Fruit fly (Drosophila melanogaster) whole organism, embryonic: ENCODE data around the gene CG14971.

Source experiments
- Blimp-1 ChIP-seq: fragments of 200-800 bp; sonication (Bioruptor generic); optimal IDR thresholded peaks from 3 replicates; lab custom pipeline; 2018; ENCODE audit warnings: missing biosample characterization, missing genetic modification characterization, mild to moderate bottlenecking, moderate library complexity, missing genetic modification reagents
- CG10321 ChIP-seq: fragments of 200-800 bp; sonication (Bioruptor generic); IDR thresholded peaks from 2 replicates; pipeline ENCODE4 v1.3.6; 2022; ENCODE audit warnings: missing biosample characterization, missing genetic modification characterization
- CG10543 ChIP-seq: fragments of 200-800 bp; sonication (Bioruptor generic); optimal IDR thresholded peaks from 3 replicates; lab custom pipeline; 2017; ENCODE audit warnings: missing biosample characterization, mild to moderate bottlenecking, missing genetic modification characterization, moderate library complexity
- CG12391 ChIP-seq: fragments of 200-800 bp; sonication (Bioruptor generic); optimal IDR thresholded peaks from 3 replicates; lab custom pipeline; 2018; ENCODE audit warnings: missing biosample characterization, mild to moderate bottlenecking, missing genetic modification characterization, moderate library complexity
- CG12769 ChIP-seq: fragments of 200-800 bp; sonication (Bioruptor generic); optimal IDR thresholded peaks from 2 replicates; lab custom pipeline; 2019; ENCODE audit warnings: missing biosample characterization, mild to moderate bottlenecking, missing genetic modification characterization, moderate library complexity
- CG13296 ChIP-seq: fragments of 200-800 bp; sonication (Bioruptor generic); optimal IDR thresholded peaks from 3 replicates; lab custom pipeline; 2018; ENCODE audit warnings: missing biosample characterization, mild to moderate bottlenecking, missing genetic modification characterization
- CG13775 ChIP-seq: fragments of 200-800 bp; sonication (Bioruptor generic); optimal IDR thresholded peaks from 3 replicates; lab custom pipeline; 2017; ENCODE audit warnings: missing biosample characterization, mild to moderate bottlenecking, missing genetic modification characterization
- CG15269 ChIP-seq: fragments of 200-800 bp; sonication (Bioruptor generic); optimal IDR thresholded peaks from 2 replicates; lab custom pipeline; 2018; ENCODE audit warnings: missing biosample characterization, mild to moderate bottlenecking, missing genetic modification characterization, moderate library complexity
- CG15514 ChIP-seq: fragments of 200-800 bp; sonication (Bioruptor generic); optimal IDR thresholded peaks from 3 replicates; lab custom pipeline; 2017; ENCODE audit warnings: missing biosample characterization, missing genetic modification characterization, mild to moderate bottlenecking, moderate library complexity, missing genetic modification reagents
- CG17802 ChIP-seq: fragments of 200-800 bp; sonication (Bioruptor generic); optimal IDR thresholded peaks from 2 replicates; lab custom pipeline; 2018; ENCODE audit warnings: missing biosample characterization, mild to moderate bottlenecking, missing genetic modification characterization, moderate library complexity
- CG18011 ChIP-seq: fragments of 200-800 bp; sonication (Bioruptor generic); optimal IDR thresholded peaks from 2 replicates; lab custom pipeline; 2017; ENCODE audit warnings: missing biosample characterization, missing genetic modification characterization, mild to moderate bottlenecking, moderate library complexity, missing genotype
- CG18599 ChIP-seq: fragments of 200-800 bp; sonication (Bioruptor generic); optimal IDR thresholded peaks from 3 replicates; lab custom pipeline; 2017; ENCODE audit warnings: missing biosample characterization, missing genetic modification characterization, mild to moderate bottlenecking, moderate library complexity, missing genetic modification reagents
- CG2712 ChIP-seq: fragments of 200-800 bp; optimal IDR thresholded peaks from 3 replicates; lab custom pipeline; 2019; ENCODE audit warnings: missing biosample characterization, mild to moderate bottlenecking, missing genetic modification characterization, moderate library complexity
- CG3281 ChIP-seq: fragments of 200-800 bp; sonication (Bioruptor generic); optimal IDR thresholded peaks from 3 replicates; lab custom pipeline; 2017; ENCODE audit warnings: missing biosample characterization, mild to moderate bottlenecking, missing genetic modification characterization
- CG3838 ChIP-seq: fragments of 200-800 bp; sonication (Bioruptor generic); optimal IDR thresholded peaks from 3 replicates; lab custom pipeline; 2016; ENCODE audit warnings: missing biosample characterization, missing genetic modification characterization
- CG42726 ChIP-seq: fragments of 200-800 bp; sonication (Bioruptor generic); IDR thresholded peaks from 2 replicates; pipeline ENCODE4 v1.3.6; 2022; ENCODE audit warnings: missing biosample characterization, missing genetic modification characterization; ENCODE audit not compliant: partially characterized antibody
- CG4360 ChIP-seq: fragments of 200-800 bp; sonication (Bioruptor generic); IDR thresholded peaks from 2 replicates; pipeline ENCODE4 v1.3.6; 2022; ENCODE audit warnings: missing biosample characterization, missing genetic modification characterization
- CG9215 ChIP-seq: fragments of 200-800 bp; sonication (Bioruptor generic); IDR thresholded peaks from 2 replicates; pipeline ENCODE4 v1.3.6; 2022; ENCODE audit warnings: missing biosample characterization, missing genetic modification characterization
- CTCF ChIP-seq: fragments of 200-800 bp; sonication (Bioruptor generic); optimal IDR thresholded peaks from 2 replicates; lab custom pipeline; 2017; ENCODE audit warnings: missing biosample characterization, mild to moderate bottlenecking, missing genetic modification characterization, moderate library complexity
- ERR ChIP-seq: fragments of 200-800 bp; sonication (Bioruptor generic); optimal IDR thresholded peaks from 2 replicates; lab custom pipeline; 2016; ENCODE audit warnings: missing biosample characterization, missing genetic modification characterization
- Hey ChIP-seq: fragments of 200-800 bp; sonication (Bioruptor generic); optimal IDR thresholded peaks from 3 replicates; lab custom pipeline; 2018; ENCODE audit warnings: missing biosample characterization, mild to moderate bottlenecking, missing genetic modification characterization
- Jarid2 ChIP-seq: fragments of 200-800 bp; sonication (Bioruptor generic); optimal IDR thresholded peaks from 3 replicates; lab custom pipeline; 2017; ENCODE audit warnings: mild to moderate bottlenecking, missing biosample characterization, missing genetic modification reagents, missing genetic modification characterization
- Max ChIP-seq: fragments of 200-800 bp; sonication (Bioruptor generic); optimal IDR thresholded peaks from 2 replicates; lab custom pipeline; 2016; ENCODE audit warnings: missing biosample characterization, mild to moderate bottlenecking, missing genetic modification characterization
- Meics ChIP-seq: fragments of 200-800 bp; sonication (Bioruptor generic); optimal IDR thresholded peaks from 2 replicates; lab custom pipeline; 2017; ENCODE audit warnings: missing biosample characterization, mild to moderate bottlenecking, missing genetic modification characterization
- NfI ChIP-seq: fragments of 200-800 bp; sonication (Bioruptor generic); optimal IDR thresholded peaks from 3 replicates; lab custom pipeline; 2018; ENCODE audit warnings: missing biosample characterization, mild to moderate bottlenecking, missing genetic modification characterization, moderate library complexity
- Xbp1 ChIP-seq: fragments of 200-800 bp; sonication (Bioruptor generic); optimal IDR thresholded peaks from 3 replicates; lab custom pipeline; 2016; ENCODE audit warnings: missing biosample characterization, mild to moderate bottlenecking, missing genetic modification characterization
- aop ChIP-seq: fragments of 200-800 bp; sonication (Bioruptor generic); IDR thresholded peaks from 2 replicates; pipeline ENCODE4 v1.3.6; 2022; ENCODE audit warnings: missing biosample characterization, missing genetic modification characterization
- chif ChIP-seq, 2 experiments: fragments of 200-800 bp; sonication (Bioruptor generic); optimal IDR thresholded peaks; 3 replicates each; lab custom pipeline; 2016; ENCODE audit warnings: missing biosample characterization in 2 of 2, missing genetic modification characterization in 2 of 2
- ci ChIP-seq: fragments of 200-800 bp; sonication (Bioruptor generic); IDR thresholded peaks from 3 replicates; pipeline ENCODE4 v1.3.6; 2022; ENCODE audit warnings: missing biosample characterization, missing genetic modification characterization
- corto ChIP-seq: fragments of 200-800 bp; sonication (Bioruptor generic); optimal IDR thresholded peaks from 2 replicates; lab custom pipeline; 2016; ENCODE audit warnings: missing biosample characterization, mild to moderate bottlenecking, missing genetic modification characterization, moderate library complexity
- dimm ChIP-seq: fragments of 200-800 bp; sonication (Bioruptor generic); IDR thresholded peaks from 2 replicates; pipeline ENCODE4 v1.3.6; 2022; ENCODE audit warnings: missing biosample characterization, missing genetic modification characterization
- exex ChIP-seq: fragments of 200-800 bp; sonication (Bioruptor generic); optimal IDR thresholded peaks from 4 replicates; lab custom pipeline; 2018; ENCODE audit warnings: missing biosample characterization, mild to moderate bottlenecking, missing genetic modification characterization, moderate library complexity
- grn ChIP-seq: fragments of 200-800 bp; sonication (Bioruptor generic); optimal IDR thresholded peaks from 3 replicates; lab custom pipeline; 2017; ENCODE audit warnings: missing biosample characterization, missing genetic modification characterization
- lab ChIP-seq: fragments of 200-800 bp; sonication (Bioruptor generic); optimal IDR thresholded peaks from 3 replicates; lab custom pipeline; 2017; ENCODE audit warnings: missing biosample characterization, missing genetic modification characterization, mild to moderate bottlenecking, moderate library complexity, missing genetic modification reagents
- lov ChIP-seq, 2 experiments: fragments of 200-800 bp in 1 of 2; fragments of >200 bp in 1 of 2; sonication (Bioruptor generic) in 1 of 2; IDR thresholded peaks in 1 of 2; optimal IDR thresholded peaks in 1 of 2; 2 replicates in 1 of 2; 3 replicates in 1 of 2; pipeline versions ENCODE4 v1.3.6 to Lab custom; 2017 to 2022; ENCODE audit warnings: missing biosample characterization in 1 of 2, missing genetic modification characterization in 1 of 2
- mam ChIP-seq: fragments of 200-800 bp; sonication (Bioruptor generic); optimal IDR thresholded peaks from 3 replicates; lab custom pipeline; 2016; ENCODE audit warnings: missing biosample characterization, missing genetic modification characterization
- mirr ChIP-seq: fragments of 200-800 bp; sonication (Bioruptor generic); optimal IDR thresholded peaks from 3 replicates; lab custom pipeline; 2018; ENCODE audit warnings: missing biosample characterization, mild to moderate bottlenecking, missing genetic modification characterization
- prd ChIP-seq, 3 experiments: fragments of >200 bp in 2 of 3; fragments of 200-800 bp in 1 of 3; sonication (Bioruptor generic) in 1 of 3; optimal IDR thresholded peaks in 2 of 3; IDR thresholded peaks in 1 of 3; 2 replicates in 2 of 3; 3 replicates in 1 of 3; pipeline versions ENCODE4 v1.3.6 to Lab custom; 2017 to 2022; ENCODE audit warnings: missing biosample characterization in 1 of 3, missing genetic modification characterization in 1 of 3
- schlank ChIP-seq: fragments of 200-800 bp; sonication (Bioruptor generic); optimal IDR thresholded peaks from 2 replicates; lab custom pipeline; 2018; ENCODE audit warnings: missing biosample characterization, mild to moderate bottlenecking, missing genetic modification characterization
- sd ChIP-seq: fragments of 200-800 bp; sonication (Bioruptor generic); optimal IDR thresholded peaks from 3 replicates; lab custom pipeline; 2018; ENCODE audit warnings: missing biosample characterization, mild to moderate bottlenecking, missing genetic modification characterization, moderate library complexity
- sens ChIP-seq: fragments of 200-800 bp; sonication (Bioruptor generic); peaks from one replicate; lab custom pipeline; 2016; ENCODE audit warnings: missing biosample characterization, missing genetic modification characterization
- sug ChIP-seq: fragments of 200-800 bp; optimal IDR thresholded peaks from 2 replicates; lab custom pipeline; 2019; ENCODE audit warnings: missing biosample characterization, mild to moderate bottlenecking, missing genetic modification characterization, moderate library complexity
- twi ChIP-seq: fragments of 200-800 bp; optimal IDR thresholded peaks from 2 replicates; lab custom pipeline; 2019; ENCODE audit warnings: missing biosample characterization, mild to moderate bottlenecking, missing genetic modification characterization, moderate library complexity
- tx ChIP-seq: fragments of 200-800 bp; sonication (Bioruptor generic); optimal IDR thresholded peaks from 2 replicates; lab custom pipeline; 2016; ENCODE audit warnings: missing biosample characterization, missing genetic modification characterization
- vnd ChIP-seq: fragments of 200-800 bp; sonication (Bioruptor generic); IDR thresholded peaks from 3 replicates; pipeline ENCODE4 v1.3.6; 2022; ENCODE audit warnings: missing biosample characterization, missing genetic modification characterization; ENCODE audit not compliant: partially characterized antibody

Gene CG14971

DNA sequence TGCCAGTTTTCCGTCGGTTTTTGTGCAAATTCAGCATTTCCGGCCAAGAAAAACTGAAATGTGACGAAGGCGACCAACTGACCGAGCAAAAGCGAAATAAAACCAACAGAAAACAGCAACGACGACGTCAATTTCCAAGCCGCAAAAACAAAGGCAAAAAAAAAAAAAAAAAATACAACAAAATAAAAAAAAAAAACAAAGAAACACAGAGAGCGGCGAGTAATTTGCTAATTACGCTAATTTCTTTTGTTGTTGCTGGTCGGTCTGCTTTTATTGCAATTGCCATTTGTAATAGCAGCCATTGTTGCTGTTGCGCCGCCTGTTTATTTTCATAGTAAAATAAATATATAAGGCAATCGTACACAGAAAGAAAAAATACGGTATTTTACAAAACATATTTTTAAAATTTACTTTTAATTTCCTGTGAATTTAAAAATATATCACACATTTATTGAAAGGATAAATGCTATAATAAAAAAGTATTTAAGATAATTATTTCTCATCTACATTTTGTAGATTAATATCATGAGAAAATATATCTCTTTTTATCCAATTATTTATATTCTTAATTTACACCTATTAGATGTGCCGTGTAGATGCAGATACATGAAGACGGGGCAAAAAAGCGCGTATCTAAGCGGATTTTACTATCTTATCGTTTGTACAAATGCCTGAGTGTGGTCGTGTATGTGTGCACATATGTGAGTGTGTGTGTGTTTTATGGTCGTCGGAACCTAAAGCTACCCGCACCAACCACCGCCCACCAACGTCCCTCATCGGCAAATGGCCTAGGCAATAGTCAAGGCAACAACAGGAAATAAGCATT is 34.1 kb downstream of the CG14971 start (continued):
- peak; percentile 34 for TF ChIP-seq Xbp1
- TF ChIP-seq CG15514 (GFP tag; lab: Kevin White, UChicago): no peak
- peak; percentile 46 for TF ChIP-seq CG12769 (tag; lab: Kevin White, UChicago)
- no peak for TF ChIP-seq CTCF (GFP tag; lab: Kevin White, UChicago)
- no peak for TF ChIP-seq mam (GFP tag; lab: Kevin White, UChicago)
- TF ChIP-seq CG3281 (GFP tag; lab: Kevin White, UChicago): peak; percentile 40

DNA sequence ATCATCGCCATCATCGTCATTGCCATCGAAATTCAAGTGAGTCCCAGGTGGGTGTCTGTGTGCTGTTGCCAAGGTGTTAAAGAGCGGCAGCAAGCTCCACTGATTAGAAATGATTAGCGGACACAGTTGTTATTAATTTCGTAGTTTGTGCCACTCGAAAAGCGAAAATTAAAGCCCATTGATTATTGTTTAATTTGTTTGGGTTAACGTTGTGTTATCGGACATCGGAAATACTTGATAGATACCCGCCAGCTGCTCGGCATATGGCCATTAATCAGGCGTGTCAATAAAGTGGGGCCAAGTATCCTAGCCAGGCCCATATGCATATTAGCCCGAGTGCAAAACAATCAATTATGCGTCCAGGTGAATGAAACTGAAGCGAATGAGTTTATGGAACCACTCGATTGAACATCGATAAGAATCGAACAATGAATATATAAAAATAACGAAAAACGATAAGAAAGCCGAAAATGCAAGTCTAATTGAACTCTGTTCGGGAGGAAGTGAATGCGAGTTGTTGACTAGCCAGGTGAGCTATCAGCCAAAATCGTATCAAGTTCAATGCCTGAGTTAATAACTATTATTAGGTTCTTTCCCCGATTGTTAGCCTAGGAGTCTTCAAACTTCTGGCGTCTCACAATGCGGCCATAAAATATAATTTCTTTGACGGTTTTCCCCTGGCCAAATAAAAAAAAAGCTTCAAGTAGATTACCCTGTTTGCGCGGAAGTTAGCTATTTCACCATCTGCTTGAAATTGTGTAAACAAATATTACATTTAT is 35.4 kb downstream of the CG14971 start:
- TF ChIP-seq sug: peak; percentile 9
- peak; percentile 18 for TF ChIP-seq Hey (tag; lab: Kevin White, UChicago)
- TF ChIP-seq NfI: no peak
- peak; percentile 54 for TF ChIP-seq grn (GFP tag; lab: Kevin White, UChicago)
- peak; percentile 13 for TF ChIP-seq lab (GFP tag; lab: Kevin White, UChicago)
- peak; percentile 17 for TF ChIP-seq CG18599
- TF ChIP-seq CG10543 (GFP tag; lab: Kevin White, UChicago): no peak
- no peak for TF ChIP-seq CG15269
- TF ChIP-seq corto (GFP tag; lab: Kevin White, UChicago): peak; percentile 19
- TF ChIP-seq Blimp-1: no peak
- TF ChIP-seq mirr (GFP tag; lab: Kevin White, UChicago): peak; percentile 84
- peak; percentile 18 for TF ChIP-seq sens (GFP tag; lab: Kevin White, UChicago)
- no peak for TF ChIP-seq Meics (GFP tag; lab: Kevin White, UChicago)
- no peak for TF ChIP-seq chif (GFP tag; optimal IDR thresholded peaks at IDR 0.05; lab: Kevin White, UChicago)
- TF ChIP-seq sd (tag; lab: Kevin White, UChicago): peak; percentile 17
- no peak for TF ChIP-seq CG42726 (GFP tag; lab: Robert Waterston, UW)
- TF ChIP-seq schlank (tag; lab: Kevin White, UChicago): no peak
- TF ChIP-seq lov (optimal IDR thresholded peaks at IDR 0.05; lab: Kevin White, UChicago): no peak
- no peak for TF ChIP-seq lov (GFP tag; IDR thresholded peaks at IDR 0.05; lab: Robert Waterston, UW)
- no peak for TF ChIP-seq prd (optimal IDR thresholded peaks at IDR 0.05; lab: Kevin White, UChicago)
- TF ChIP-seq prd (GFP tag; IDR thresholded peaks at IDR 0.05; lab: Robert Waterston, UW): no peak
- TF ChIP-seq exex (tag; lab: Kevin White, UChicago): peak; percentile 99
- no peak for TF ChIP-seq aop (GFP tag; lab: Robert Waterston, UW)
- TF ChIP-seq Max (GFP tag; lab: Kevin White, UChicago): no peak
- peak; percentile 22; the same call in 1 of the 3 replicates for TF ChIP-seq vnd (GFP tag; lab: Robert Waterston, UW)
- TF ChIP-seq Jarid2: no peak
- peak; percentile 69 for TF ChIP-seq twi (tag; lab: Kevin White, UChicago)
- TF ChIP-seq ci: no peak

DNA sequence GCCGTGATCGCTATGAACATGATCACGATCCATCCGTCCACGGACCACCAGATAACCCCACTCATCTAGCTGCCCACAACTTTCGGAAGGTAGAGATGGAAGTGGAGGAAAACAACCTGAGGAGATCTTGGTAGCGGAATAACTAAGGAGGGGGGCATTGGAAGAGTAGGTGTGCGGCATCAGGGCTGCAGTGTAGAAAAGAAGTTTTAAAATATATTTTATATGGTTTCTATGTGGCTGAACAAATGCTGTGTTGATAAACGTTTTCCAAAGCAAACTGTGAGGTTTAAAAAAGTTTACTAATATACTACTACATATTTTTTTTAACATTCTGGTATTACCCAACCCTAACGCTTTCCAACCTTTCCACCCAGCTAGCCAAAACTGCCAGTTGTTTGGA is 36.2 kb downstream of the CG14971 start:
- TF ChIP-seq dimm (GFP tag; lab: Robert Waterston, UW) (no peak), CG12391 (tag; lab: Kevin White, UChicago) (peak; percentile 24), CG3838 (GFP tag; lab: Kevin White, UChicago) (no peak), CG18011 (GFP tag; lab: Kevin White, UChicago) (no peak), CG13296 (no peak), CG10321 (GFP tag; lab: Robert Waterston, UW) (no peak), ERR (GFP tag; lab: Kevin White, UChicago) (no peak), tx (GFP tag; lab: Kevin White, UChicago) (no peak), CG17802 (tag; lab: Kevin White, UChicago) (no peak), CG4360 (GFP tag; lab: Robert Waterston, UW) (no peak), CG13775 (GFP tag; lab: Kevin White, UChicago) (no peak), sug (no peak), CG2712 (peak; percentile 46), CG9215 (GFP tag; lab: Robert Waterston, UW) (peak; percentile 13; the same call in 1 of the 2 replicates)
